Fruit fly (Drosophila melanogaster) whole organism, embryonic: ENCODE measurements around the gene CG13250.

Experiments
- Adf1 ChIP-seq: fragments of 200-800 bp; sonication (Bioruptor generic); IDR thresholded peaks from 2 replicates; pipeline ENCODE4 v1.3.6; 2022; ENCODE audit warnings: missing biosample characterization, missing genetic modification characterization
- Blimp-1 ChIP-seq: fragments of 200-800 bp; sonication (Bioruptor generic); optimal IDR thresholded peaks from 3 replicates; lab custom pipeline; 2018; ENCODE audit warnings: missing biosample characterization, missing genetic modification characterization, mild to moderate bottlenecking, moderate library complexity, missing genetic modification reagents
- CG10147 ChIP-seq: fragments of 200-800 bp; sonication (Bioruptor generic); optimal IDR thresholded peaks from 2 replicates; lab custom pipeline; 2019; ENCODE audit warnings: missing biosample characterization, mild to moderate bottlenecking, missing genetic modification characterization, moderate library complexity
- CG10209 ChIP-seq: fragments of 200-800 bp; sonication (Bioruptor generic); optimal IDR thresholded peaks from 3 replicates; lab custom pipeline; 2017; ENCODE audit warnings: missing biosample characterization, mild to moderate bottlenecking, missing genetic modification characterization, missing genetic modification reagents
- CG10462 ChIP-seq: fragments of 200-800 bp; sonication (Bioruptor generic); optimal IDR thresholded peaks from 2 replicates; lab custom pipeline; 2016; ENCODE audit warnings: missing biosample characterization, missing genetic modification characterization
- CG12744 ChIP-seq: fragments of 200-800 bp; sonication (Bioruptor generic); optimal IDR thresholded peaks from 2 replicates; lab custom pipeline; 2016; ENCODE audit warnings: missing biosample characterization, missing genetic modification characterization
- CG14014 ChIP-seq: fragments of 200-800 bp; sonication (Bioruptor generic); IDR thresholded peaks from 2 replicates; pipeline ENCODE4 v1.3.6; 2022; ENCODE audit warnings: missing biosample characterization, missing genetic modification characterization
- CG17361 ChIP-seq: fragments of 200-800 bp; sonication (Bioruptor generic); IDR thresholded peaks from 3 replicates; pipeline ENCODE4 v1.3.6; 2022; ENCODE audit warnings: missing biosample characterization, missing genetic modification characterization
- CG17568 ChIP-seq: fragments of 200-800 bp; sonication (Bioruptor generic); optimal IDR thresholded peaks from 2 replicates; lab custom pipeline; 2018; ENCODE audit warnings: missing biosample characterization, mild to moderate bottlenecking, missing genetic modification characterization, moderate library complexity
- CG17912 ChIP-seq: fragments of 200-800 bp; sonication (Bioruptor generic); optimal IDR thresholded peaks from 2 replicates; lab custom pipeline; 2018; ENCODE audit warnings: missing biosample characterization, mild to moderate bottlenecking, missing genetic modification characterization
- CG1792 ChIP-seq: fragments of 200-800 bp; sonication (Bioruptor generic); optimal IDR thresholded peaks from 2 replicates; lab custom pipeline; 2016; ENCODE audit warnings: missing biosample characterization, missing genetic modification characterization
- CG2129 ChIP-seq: fragments of 200-800 bp; sonication (Bioruptor generic); IDR thresholded peaks from 2 replicates; pipeline ENCODE4 v1.3.6; 2022; ENCODE audit warnings: missing biosample characterization, missing genetic modification characterization; ENCODE audit not compliant: partially characterized antibody
- CG2875 ChIP-seq: fragments of 200-800 bp; sonication (Bioruptor generic); optimal IDR thresholded peaks from 2 replicates; lab custom pipeline; 2017; ENCODE audit warnings: missing biosample characterization, mild to moderate bottlenecking, missing genetic modification characterization, missing genetic modification reagents
- CG3163 ChIP-seq: fragments of 200-800 bp; sonication (Bioruptor generic); optimal IDR thresholded peaks from 3 replicates; lab custom pipeline; 2016; ENCODE audit warnings: missing biosample characterization, missing genetic modification characterization
- CG33557 ChIP-seq: fragments of 200-800 bp; sonication (Bioruptor generic); optimal IDR thresholded peaks from 2 replicates; lab custom pipeline; 2019; ENCODE audit warnings: missing biosample characterization, mild to moderate bottlenecking, missing genetic modification characterization, moderate library complexity
- CG6654 ChIP-seq: fragments of 200-800 bp; sonication (Bioruptor generic); optimal IDR thresholded peaks from 2 replicates; lab custom pipeline; 2017; ENCODE audit warnings: missing biosample characterization, mild to moderate bottlenecking, missing genetic modification characterization
- CG7372 ChIP-seq: fragments of 200-800 bp; sonication (Bioruptor generic); IDR thresholded peaks from 2 replicates; pipeline ENCODE4 v1.3.6; 2022; ENCODE audit warnings: missing biosample characterization, missing genetic modification characterization
- CG7745 ChIP-seq: fragments of 200-800 bp; sonication (Bioruptor generic); optimal IDR thresholded peaks from 2 replicates; lab custom pipeline; 2018; ENCODE audit warnings: missing biosample characterization, mild to moderate bottlenecking, missing genetic modification characterization, moderate library complexity
- CG7928 ChIP-seq: fragments of 200-800 bp; sonication (Bioruptor generic); optimal IDR thresholded peaks from 2 replicates; lab custom pipeline; 2017; ENCODE audit warnings: missing biosample characterization, mild to moderate bottlenecking, missing genetic modification characterization
- Deaf1 ChIP-seq: fragments of 200-800 bp; optimal IDR thresholded peaks from 3 replicates; lab custom pipeline; 2019; ENCODE audit warnings: missing biosample characterization, mild to moderate bottlenecking, missing genetic modification characterization, moderate library complexity
- Dfd ChIP-seq, 2 experiments: fragments of >200 bp; optimal IDR thresholded peaks; 2 replicates each; lab custom pipeline; 2017; ENCODE audit warnings: missing biosample characterization in 2 of 2, missing genetic modification characterization in 2 of 2
- Dip2 ChIP-seq: fragments of 200-800 bp; sonication (Bioruptor generic); IDR thresholded peaks from 2 replicates; pipeline ENCODE4 v1.3.6; 2022; ENCODE audit warnings: missing biosample characterization, missing genetic modification characterization
- Dp ChIP-seq: fragments of 200-800 bp; sonication (Bioruptor generic); optimal IDR thresholded peaks from 2 replicates; lab custom pipeline; 2018; ENCODE audit warnings: missing biosample characterization, mild to moderate bottlenecking, missing genetic modification characterization, moderate library complexity
- ERR ChIP-seq: fragments of 200-800 bp; sonication (Bioruptor generic); optimal IDR thresholded peaks from 2 replicates; lab custom pipeline; 2016; ENCODE audit warnings: missing biosample characterization, missing genetic modification characterization
- Ets97D ChIP-seq: fragments of 200-800 bp; sonication (Bioruptor generic); optimal IDR thresholded peaks from 3 replicates; lab custom pipeline; 2016; ENCODE audit warnings: missing biosample characterization, missing genetic modification characterization
- GATAe ChIP-seq: fragments of 200-800 bp; sonication (Bioruptor generic); conservative IDR thresholded peaks from 2 replicates; pipeline ENCODE4 v1.3.6; 2022; ENCODE audit warnings: missing biosample characterization, missing genetic modification characterization
- H15 ChIP-seq: fragments of 200-800 bp; sonication (Bioruptor generic); IDR thresholded peaks from 3 replicates; pipeline ENCODE4 v1.3.6; 2022; ENCODE audit warnings: missing biosample characterization, missing genetic modification characterization
- HHEX ChIP-seq: fragments of 200-800 bp; sonication (Bioruptor generic); optimal IDR thresholded peaks from 3 replicates; lab custom pipeline; 2017; ENCODE audit warnings: missing biosample characterization, mild to moderate bottlenecking, missing genetic modification characterization, missing genetic modification reagents
- Hand ChIP-seq: fragments of 200-800 bp; sonication (Bioruptor generic); optimal IDR thresholded peaks from 2 replicates; lab custom pipeline; 2017; ENCODE audit warnings: mild to moderate bottlenecking, missing biosample characterization, missing genetic modification reagents, missing genetic modification characterization
- HmgD ChIP-seq: fragments of 200-800 bp; sonication (Bioruptor generic); optimal IDR thresholded peaks from 3 replicates; lab custom pipeline; 2016; ENCODE audit warnings: missing biosample characterization, missing genetic modification characterization
- Hr51 ChIP-seq, 2 experiments: fragments of 200-800 bp; sonication (Bioruptor generic); optimal IDR thresholded peaks; 2 replicates in 1 of 2; 3 replicates in 1 of 2; lab custom pipeline; 2016 to 2018; ENCODE audit warnings: missing biosample characterization in 2 of 2, missing genetic modification characterization in 2 of 2, mild to moderate bottlenecking in 1 of 2, moderate library complexity in 1 of 2
- Lhr ChIP-seq: fragments of 200-800 bp; sonication (Bioruptor generic); optimal IDR thresholded peaks from 3 replicates; lab custom pipeline; 2017; ENCODE audit warnings: mild to moderate bottlenecking, missing biosample characterization, missing genetic modification reagents, missing genetic modification characterization
- MESR4 ChIP-seq: fragments of 200-800 bp; sonication (Bioruptor generic); optimal IDR thresholded peaks from 2 replicates; lab custom pipeline; 2018; ENCODE audit warnings: missing biosample characterization, mild to moderate bottlenecking, missing genetic modification characterization, moderate library complexity
- Ravus ChIP-seq: fragments of 200-800 bp; sonication (Bioruptor generic); IDR thresholded peaks from 2 replicates; pipeline ENCODE4 v1.3.6; 2022; ENCODE audit warnings: missing biosample characterization, missing genetic modification characterization
- Sin3A ChIP-seq: fragments of >200 bp; optimal IDR thresholded peaks from 2 replicates; lab custom pipeline; 2018
- Six4 ChIP-seq: fragments of 200-800 bp; sonication (Bioruptor generic); optimal IDR thresholded peaks from 2 replicates; lab custom pipeline; 2016; ENCODE audit warnings: missing biosample characterization, missing genetic modification characterization
- Xbp1 ChIP-seq: fragments of 200-800 bp; sonication (Bioruptor generic); optimal IDR thresholded peaks from 3 replicates; lab custom pipeline; 2016; ENCODE audit warnings: missing biosample characterization, mild to moderate bottlenecking, missing genetic modification characterization
- cg ChIP-seq: fragments of 200-800 bp; sonication (Bioruptor generic); optimal IDR thresholded peaks from 3 replicates; lab custom pipeline; 2019; ENCODE audit warnings: missing biosample characterization, mild to moderate bottlenecking, missing genetic modification characterization, moderate library complexity
- corto ChIP-seq: fragments of 200-800 bp; sonication (Bioruptor generic); optimal IDR thresholded peaks from 2 replicates; lab custom pipeline; 2016; ENCODE audit warnings: missing biosample characterization, mild to moderate bottlenecking, missing genetic modification characterization, moderate library complexity
- croc ChIP-seq: fragments of 200-800 bp; sonication (Bioruptor generic); conservative IDR thresholded peaks from 3 replicates; pipeline ENCODE4 v1.3.6; 2022; ENCODE audit warnings: missing biosample characterization, missing genetic modification characterization
- dimm ChIP-seq: fragments of 200-800 bp; sonication (Bioruptor generic); IDR thresholded peaks from 2 replicates; pipeline ENCODE4 v1.3.6; 2022; ENCODE audit warnings: missing biosample characterization, missing genetic modification characterization
- fd3F ChIP-seq: fragments of 200-800 bp; sonication (Bioruptor generic); optimal IDR thresholded peaks from 2 replicates; lab custom pipeline; 2018; ENCODE audit warnings: missing biosample characterization, mild to moderate bottlenecking, missing genetic modification characterization, moderate library complexity
- gcm2 ChIP-seq: fragments of 200-800 bp; sonication (Bioruptor generic); optimal IDR thresholded peaks from 2 replicates; lab custom pipeline; 2016; ENCODE audit warnings: missing biosample characterization, missing genetic modification characterization
- hb ChIP-seq: fragments of 200-800 bp; sonication (Bioruptor generic); IDR thresholded peaks from 3 replicates; pipeline ENCODE4 v1.3.6; 2022; ENCODE audit warnings: missing biosample characterization, missing genetic modification characterization; ENCODE audit not compliant: partially characterized antibody
- hbn ChIP-seq: fragments of 200-800 bp; sonication (Bioruptor generic); IDR thresholded peaks from 2 replicates; pipeline ENCODE4 v1.3.6; 2022; ENCODE audit warnings: missing biosample characterization, missing genetic modification characterization; ENCODE audit not compliant: partially characterized antibody
- pita ChIP-seq: fragments of 200-800 bp; sonication (Bioruptor generic); optimal IDR thresholded peaks from 2 replicates; lab custom pipeline; 2017; ENCODE audit warnings: missing biosample characterization, mild to moderate bottlenecking, missing genetic modification characterization
- rib ChIP-seq: fragments of 200-800 bp; sonication (Bioruptor generic); IDR thresholded peaks from 2 replicates; pipeline ENCODE4 v1.3.6; 2022; ENCODE audit warnings: missing biosample characterization, missing genetic modification characterization
- sima ChIP-seq: fragments of 200-800 bp; sonication (Bioruptor generic); optimal IDR thresholded peaks from 2 replicates; lab custom pipeline; 2016; ENCODE audit warnings: missing biosample characterization, missing genetic modification characterization
- unpg ChIP-seq: fragments of 200-800 bp; sonication (Bioruptor generic); optimal IDR thresholded peaks from 3 replicates; lab custom pipeline; 2018; ENCODE audit warnings: missing biosample characterization, mild to moderate bottlenecking, missing genetic modification characterization, moderate library complexity
- vfl ChIP-seq: fragments of 200-800 bp; sonication (Bioruptor generic); optimal IDR thresholded peaks from 2 replicates; lab custom pipeline; 2016; ENCODE audit warnings: missing biosample characterization, missing genetic modification characterization

CG13250 gene

dm6 chr3L:20518805-20519503 lies 14.6 kb upstream of the CG13250 start, which contains the start of gene BNIP3 (continued):
- TF ChIP-seq Dip2 (GFP tag; lab: Robert Waterston, UW) (no peak), croc (GFP tag; lab: Robert Waterston, UW) (no peak), CG17912 (GFP tag; lab: Kevin White, UChicago) (no peak), CG12744 (GFP tag; lab: Kevin White, UChicago) (no peak), GATAe (GFP tag; lab: Robert Waterston, UW) (no peak), sima (no peak), rib (GFP tag; lab: Robert Waterston, UW) (no peak), unpg (no peak), cg (GFP tag; lab: Kevin White, UChicago) (peak; percentile 77), dimm (GFP tag; lab: Robert Waterston, UW) (no peak), Dp (GFP tag; lab: Kevin White, UChicago) (peak; percentile 78), Lhr (peak; percentile 38), hb (GFP tag; lab: Robert Waterston, UW) (no peak), CG17568 (GFP tag; lab: Kevin White, UChicago) (no peak), HHEX (GFP tag; lab: Kevin White, UChicago) (no peak), H15 (GFP tag; lab: Robert Waterston, UW) (no peak), MESR4 (GFP tag; lab: Kevin White, UChicago) (peak; percentile 84), CG7928 (GFP tag; lab: Kevin White, UChicago) (no peak), vfl (no peak), CG3163 (GFP tag; lab: Kevin White, UChicago) (no peak), Ets97D (GFP tag; lab: Kevin White, UChicago) (no peak), CG2129 (GFP tag; lab: Robert Waterston, UW) (no peak), CG7372 (GFP tag; lab: Robert Waterston, UW) (no peak), gcm2 (no peak), Deaf1 (peak; percentile 66), Blimp-1 (GFP tag; lab: Kevin White, UChicago) (no peak), CG6654 (GFP tag; lab: Kevin White, UChicago) (no peak), Sin3A (lab: Kevin White, UChicago) (no peak), CG10209 (GFP tag; lab: Kevin White, UChicago) (no peak), hbn (no peak), Dfd (GFP tag; optimal IDR thresholded peaks at IDR 0.05; lab: Kevin White, UChicago) (no peak), CG7745 (tag; lab: Kevin White, UChicago) (no peak), ERR (GFP tag; lab: Kevin White, UChicago) (no peak), CG10147 (GFP tag; lab: Kevin White, UChicago) (peak; percentile 51), Hand (no peak), Ravus (GFP tag; lab: Robert Waterston, UW) (no peak), Six4 (GFP tag; lab: Kevin White, UChicago) (no peak), corto (GFP tag; lab: Kevin White, UChicago) (no peak), pita (GFP tag; lab: Kevin White, UChicago) (no peak), CG10462 (no peak), CG2875 (GFP tag; lab: Kevin White, UChicago) (no peak), fd3F (no peak), Xbp1 (peak; percentile 6), Hr51 (GFP tag; optimal IDR thresholded peaks at IDR 0.05; lab: Kevin White, UChicago) (no peak), CG33557 (GFP tag; lab: Kevin White, UChicago) (no peak), Adf1 (GFP tag; lab: Robert Waterston, UW) (no peak), HmgD (GFP tag; lab: Kevin White, UChicago) (no peak), CG1792 (no peak), CG17361 (no peak), CG14014 (GFP tag; lab: Robert Waterston, UW) (no peak)
